Fruit fly (Drosophila melanogaster) whole organism, prepupa: ENCODE measurements around the gene CG15550.

Source experiments
- Blimp-1 ChIP-seq: fragments of 200-800 bp; sonication (Bioruptor generic); optimal IDR thresholded peaks from 3 replicates; lab custom pipeline; 2017; ENCODE audit warnings: missing biosample characterization, missing genetic modification characterization, mild to moderate bottlenecking, moderate library complexity, missing genetic modification reagents
- CG10669 ChIP-seq: fragments of 200-800 bp; sonication (Bioruptor generic); optimal IDR thresholded peaks from 3 replicates; lab custom pipeline; 2018; ENCODE audit warnings: missing biosample characterization, mild to moderate bottlenecking, missing genetic modification characterization, moderate library complexity
- CG11294 ChIP-seq: fragments of 200-800 bp; sonication (Bioruptor generic); IDR thresholded peaks from 2 replicates; pipeline ENCODE4 v1.3.6; 2022; ENCODE audit warnings: missing biosample characterization, missing genetic modification characterization
- CG11762 ChIP-seq: fragments of 200-800 bp; sonication (Bioruptor generic); optimal IDR thresholded peaks from 3 replicates; lab custom pipeline; 2016; ENCODE audit warnings: missing biosample characterization, missing genetic modification characterization; ENCODE audit not compliant: insufficient read depth
- CG15336 ChIP-seq: fragments of 200-800 bp; sonication (Bioruptor generic); IDR thresholded peaks from 2 replicates; pipeline ENCODE4 v1.3.6; 2022; ENCODE audit warnings: missing biosample characterization, missing genetic modification characterization
- CG1621 ChIP-seq: fragments of 200-800 bp; sonication (Bioruptor generic); optimal IDR thresholded peaks from 3 replicates; lab custom pipeline; 2018; ENCODE audit warnings: missing biosample characterization, mild to moderate bottlenecking, missing genetic modification characterization
- CG3032 ChIP-seq: fragments of 200-800 bp; optimal IDR thresholded peaks from 2 replicates; lab custom pipeline; 2019; ENCODE audit warnings: missing biosample characterization, mild to moderate bottlenecking, missing genetic modification characterization, moderate library complexity
- CG31627 ChIP-seq: fragments of 200-800 bp; sonication (Bioruptor generic); optimal IDR thresholded peaks from 3 replicates; lab custom pipeline; 2016; ENCODE audit warnings: missing biosample characterization, missing genetic modification characterization
- CG34406 ChIP-seq: fragments of 200-800 bp; sonication (Bioruptor generic); optimal IDR thresholded peaks from 3 replicates; lab custom pipeline; 2016; ENCODE audit warnings: missing biosample characterization, missing genetic modification characterization
- CG3919 ChIP-seq: fragments of 200-800 bp; sonication (Bioruptor generic); optimal IDR thresholded peaks from 3 replicates; lab custom pipeline; 2016; ENCODE audit warnings: missing biosample characterization, missing genetic modification characterization
- CG4318 ChIP-seq: fragments of 200-800 bp; sonication (Bioruptor generic); optimal IDR thresholded peaks from 3 replicates; lab custom pipeline; 2017; ENCODE audit warnings: missing biosample characterization, mild to moderate bottlenecking, missing genetic modification characterization
- CG6163 ChIP-seq: fragments of 200-800 bp; sonication (Bioruptor generic); IDR thresholded peaks from 3 replicates; pipeline ENCODE4 v1.3.6; 2022; ENCODE audit warnings: missing biosample characterization, missing genetic modification characterization
- CG6276 ChIP-seq: fragments of 200-800 bp; sonication (Bioruptor generic); optimal IDR thresholded peaks from 2 replicates; lab custom pipeline; 2017; ENCODE audit warnings: missing biosample characterization, mild to moderate bottlenecking, missing genetic modification characterization
- CG8632 ChIP-seq: fragments of 200-800 bp; sonication (Bioruptor generic); optimal IDR thresholded peaks from 3 replicates; lab custom pipeline; 2016; ENCODE audit warnings: missing biosample characterization, missing genetic modification characterization
- CG9139 ChIP-seq: fragments of 200-800 bp; sonication (Bioruptor generic); optimal IDR thresholded peaks from 3 replicates; lab custom pipeline; 2017; ENCODE audit warnings: missing biosample characterization, mild to moderate bottlenecking, missing genetic modification characterization
- Eip75B ChIP-seq: fragments of 200-800 bp; sonication (Bioruptor generic); optimal IDR thresholded peaks from 3 replicates; lab custom pipeline; 2016; ENCODE audit warnings: missing biosample characterization, missing genetic modification characterization
- Eip78C ChIP-seq: fragments of 200-800 bp; sonication (Bioruptor generic); peaks from one replicate; lab custom pipeline; 2016; ENCODE audit warnings: missing biosample characterization, missing genetic modification characterization
- Eip93F ChIP-seq: fragments of 200-800 bp; sonication (Bioruptor generic); optimal IDR thresholded peaks from 2 replicates; lab custom pipeline; 2016; ENCODE audit warnings: missing biosample characterization, mild to moderate bottlenecking, missing genetic modification characterization
- Gug ChIP-seq: fragments of 200-800 bp; sonication (Bioruptor generic); IDR thresholded peaks from 2 replicates; pipeline ENCODE4 v1.3.6; 2022; ENCODE audit warnings: missing biosample characterization, missing genetic modification characterization
- Hr39 ChIP-seq: fragments of 200-800 bp; sonication (Bioruptor generic); optimal IDR thresholded peaks from 2 replicates; lab custom pipeline; 2016; ENCODE audit warnings: missing biosample characterization, missing genetic modification characterization
- Lpt ChIP-seq: fragments of 200-800 bp; sonication (Bioruptor generic); optimal IDR thresholded peaks from 3 replicates; lab custom pipeline; 2016; ENCODE audit warnings: missing biosample characterization, missing genetic modification characterization
- Smox ChIP-seq: fragments of 200-800 bp; sonication (Bioruptor generic); optimal IDR thresholded peaks from 3 replicates; lab custom pipeline; 2016; ENCODE audit warnings: missing biosample characterization, missing genetic modification characterization
- Sox102F ChIP-seq: fragments of 200-800 bp; sonication (Bioruptor generic); optimal IDR thresholded peaks from 2 replicates; lab custom pipeline; 2016; ENCODE audit warnings: missing biosample characterization, mild to moderate bottlenecking, missing genetic modification characterization
- Sox14 ChIP-seq: fragments of 200-800 bp; sonication (Bioruptor generic); optimal IDR thresholded peaks from 3 replicates; lab custom pipeline; 2016; ENCODE audit warnings: missing biosample characterization, missing genetic modification characterization
- achi ChIP-seq: fragments of 200-800 bp; sonication (Bioruptor generic); optimal IDR thresholded peaks from 3 replicates; lab custom pipeline; 2016; ENCODE audit warnings: missing biosample characterization, missing genetic modification characterization
- fd85E ChIP-seq: fragments of 200-800 bp; sonication (Bioruptor generic); optimal IDR thresholded peaks from 3 replicates; lab custom pipeline; 2016; ENCODE audit warnings: missing biosample characterization, missing genetic modification characterization
- fkh ChIP-seq: fragments of 200-800 bp; sonication (Bioruptor generic); optimal IDR thresholded peaks from 3 replicates; lab custom pipeline; 2017; ENCODE audit warnings: missing biosample characterization, mild to moderate bottlenecking, missing genetic modification characterization, moderate library complexity
- net ChIP-seq: fragments of 200-800 bp; sonication (Bioruptor generic); optimal IDR thresholded peaks from 3 replicates; lab custom pipeline; 2016; ENCODE audit warnings: missing biosample characterization, missing genetic modification characterization
- svp ChIP-seq: fragments of 200-800 bp; sonication (Bioruptor generic); peaks from one replicate; lab custom pipeline; 2016; ENCODE audit warnings: missing biosample characterization, missing genetic modification characterization
- topi ChIP-seq: fragments of 200-800 bp; sonication (Bioruptor generic); optimal IDR thresholded peaks from 3 replicates; lab custom pipeline; 2016; ENCODE audit warnings: missing biosample characterization, missing genetic modification characterization
- vri ChIP-seq: fragments of 200-800 bp; sonication (Bioruptor generic); optimal IDR thresholded peaks from 3 replicates; lab custom pipeline; 2016; ENCODE audit warnings: missing biosample characterization, mild to moderate bottlenecking, missing genetic modification characterization

Gene CG15550

DNA sequence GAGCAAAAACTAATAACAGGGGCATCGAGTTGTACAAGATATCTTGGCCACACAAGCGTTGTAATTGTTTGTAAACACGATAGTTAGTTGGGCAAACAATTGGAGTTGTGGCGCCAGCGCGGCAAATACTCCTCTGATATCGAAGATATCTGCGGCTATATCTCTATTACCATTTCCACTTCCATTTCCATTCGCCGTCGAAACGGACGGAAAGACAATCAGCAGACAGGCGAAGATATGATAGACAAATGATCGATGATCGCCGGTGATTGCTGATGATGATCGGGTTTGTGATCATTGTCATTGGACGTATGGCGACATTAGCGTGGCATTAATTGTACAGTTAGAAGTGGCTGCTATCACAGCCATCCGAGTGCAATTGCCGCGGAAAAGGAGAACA lies 11.5 kb downstream of the CG15550 start:
- TF ChIP-seq Lpt (GFP tag; lab: Kevin White, UChicago) (no peak), fkh (GFP tag; lab: Kevin White, UChicago) (peak; percentile 45)

DNA sequence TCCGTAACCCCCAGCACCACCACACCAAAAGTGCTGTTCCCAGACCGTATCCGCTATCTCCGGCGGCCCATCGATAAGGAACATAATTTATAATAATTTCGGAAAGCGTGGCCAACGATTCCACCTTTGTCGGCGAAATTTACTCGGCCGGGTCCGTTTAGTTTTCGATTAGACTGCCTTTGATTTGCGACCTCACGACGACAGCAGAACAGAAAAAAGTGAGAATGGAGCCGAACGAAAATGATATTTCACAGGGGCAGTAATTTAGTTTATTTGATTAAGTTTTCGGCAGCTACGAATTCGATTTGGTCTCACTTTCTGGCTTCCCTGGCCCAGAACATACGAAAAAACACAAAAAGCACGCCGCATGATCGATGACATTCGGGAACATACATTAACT lies 13.3 kb downstream of the CG15550 start:
- no peak for TF ChIP-seq Gug (GFP tag; lab: Robert Waterston, UW)
- no peak for TF ChIP-seq topi (GFP tag; lab: Kevin White, UChicago)
- no peak for TF ChIP-seq Blimp-1 (GFP tag; lab: Kevin White, UChicago)
- no peak for TF ChIP-seq CG34406 (GFP tag; lab: Kevin White, UChicago)
- TF ChIP-seq vri (GFP tag; lab: Kevin White, UChicago) = no peak
- no peak for TF ChIP-seq achi (GFP tag; lab: Kevin White, UChicago)
- no peak for TF ChIP-seq Hr39 (GFP tag; lab: Kevin White, UChicago)
- no peak for TF ChIP-seq CG8632 (GFP tag; lab: Kevin White, UChicago)
- TF ChIP-seq CG9139 (GFP tag; lab: Kevin White, UChicago) = no peak
- TF ChIP-seq CG6276 = no peak
- TF ChIP-seq Eip78C (GFP tag; lab: Kevin White, UChicago) = no peak
- no peak for TF ChIP-seq CG3919 (GFP tag; lab: Kevin White, UChicago)
- TF ChIP-seq CG3032 (tag; lab: Kevin White, UChicago) = no peak
- no peak for TF ChIP-seq CG10669 (GFP tag; lab: Kevin White, UChicago)

DNA sequence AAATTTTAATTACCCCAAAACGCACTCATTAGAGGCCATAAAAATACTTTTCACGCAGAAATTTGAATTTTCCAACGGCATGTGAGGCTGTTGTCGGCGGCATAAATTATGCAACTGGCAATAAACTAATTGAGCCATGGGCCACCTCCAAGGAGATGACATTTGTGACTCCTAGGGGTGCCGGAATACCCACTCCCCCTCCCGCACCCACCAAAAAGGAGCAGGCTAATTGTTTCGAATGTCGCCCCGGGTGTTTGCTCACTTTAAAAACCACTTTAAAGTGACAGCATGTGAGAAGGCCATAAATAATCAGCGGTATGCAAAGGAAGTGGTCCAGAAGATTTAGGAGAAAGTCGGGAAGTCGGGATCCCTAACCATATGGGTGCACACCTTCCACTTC lies 14.5 kb downstream of the CG15550 start:
- TF ChIP-seq topi (GFP tag; lab: Kevin White, UChicago) (no peak), Gug (GFP tag; lab: Robert Waterston, UW) (no peak), net (GFP tag; lab: Kevin White, UChicago) (no peak), CG10669 (GFP tag; lab: Kevin White, UChicago) (no peak)

DNA sequence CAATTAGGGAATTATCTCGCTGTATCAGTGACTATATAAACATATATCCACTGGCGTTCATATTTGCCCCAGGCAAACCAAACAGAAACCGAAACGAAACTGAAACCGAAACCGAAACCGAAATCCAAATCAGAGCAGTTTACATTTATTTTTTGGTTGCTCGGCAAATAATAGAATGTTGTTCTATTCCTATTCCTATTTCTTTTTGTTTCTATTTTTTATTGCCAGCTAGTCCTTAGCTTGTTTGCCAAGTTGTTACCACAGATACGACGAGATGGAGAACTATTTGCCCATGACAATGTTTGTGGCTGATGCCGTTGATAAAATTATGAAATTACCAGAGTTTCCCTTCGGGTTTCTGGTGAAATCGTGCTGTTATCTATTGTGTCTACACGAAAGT lies 18.0 kb downstream of the CG15550 start:
- TF ChIP-seq Eip78C (GFP tag; lab: Kevin White, UChicago) (no peak), Sox102F (GFP tag; lab: Kevin White, UChicago) (no peak), CG31627 (GFP tag; lab: Kevin White, UChicago) (no peak), CG3032 (tag; lab: Kevin White, UChicago) (no peak), CG6163 (GFP tag; lab: Robert Waterston, UW) (no peak), fkh (GFP tag; lab: Kevin White, UChicago) (peak; percentile 89), achi (GFP tag; lab: Kevin White, UChicago) (no peak), CG4318 (no peak), svp (GFP tag; lab: Kevin White, UChicago) (peak; percentile 24)

DNA sequence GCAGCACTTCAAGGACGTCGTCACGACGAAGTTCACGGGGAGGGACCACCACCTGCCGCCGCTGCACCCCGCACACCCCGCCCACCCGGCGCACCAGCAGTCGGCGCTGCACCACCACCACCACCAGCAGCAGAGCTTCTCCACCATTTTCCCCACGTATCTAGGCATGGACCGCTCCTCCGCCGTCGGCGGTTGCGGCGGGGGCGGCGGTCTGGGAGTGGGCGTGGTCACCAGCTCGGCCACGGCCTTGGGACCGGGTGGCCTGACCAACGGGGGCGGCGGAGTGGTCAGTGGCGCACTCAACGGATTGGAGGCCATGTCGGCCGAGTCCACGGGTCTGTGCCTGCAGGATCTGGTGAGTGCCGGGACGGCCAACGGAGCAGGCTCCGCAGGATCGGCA lies 20.9 kb downstream of the CG15550 start:
- no peak for TF ChIP-seq CG15336
- no peak for TF ChIP-seq Smox (GFP tag; lab: Kevin White, UChicago)
- TF ChIP-seq CG11762 (GFP tag; lab: Kevin White, UChicago) = no peak
- TF ChIP-seq, all 60 proteins: peak for 0

DNA sequence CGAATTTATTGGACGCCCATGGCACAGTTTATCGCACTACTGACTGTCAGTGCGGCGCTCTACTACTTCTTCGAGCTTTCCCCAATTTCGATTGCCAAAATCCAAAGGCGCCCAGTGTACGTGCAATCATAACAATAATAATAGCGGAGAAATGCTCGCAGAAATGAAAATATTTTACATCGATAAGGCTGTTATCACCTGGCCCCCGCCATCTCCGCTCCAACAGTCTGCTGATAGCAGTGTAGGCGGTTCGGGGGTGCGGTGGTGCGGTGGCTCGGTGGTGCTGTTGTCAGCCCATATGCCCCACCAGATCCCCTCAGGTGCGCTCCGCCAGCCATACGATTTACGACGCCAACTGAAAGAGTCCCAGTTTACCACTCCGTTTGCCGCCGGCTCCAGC lies 21.7 kb downstream of the CG15550 start:
- TF ChIP-seq CG11294 (GFP tag; lab: Robert Waterston, UW) = no peak
- 0 out of 3 replicates have a peak, but pooled peaks have one; percentile 30 for TF ChIP-seq CG6163 (GFP tag; lab: Robert Waterston, UW)
- peak; percentile 77 for TF ChIP-seq fkh (GFP tag; lab: Kevin White, UChicago)
- TF ChIP-seq, all 60 proteins: peak for 2

DNA sequence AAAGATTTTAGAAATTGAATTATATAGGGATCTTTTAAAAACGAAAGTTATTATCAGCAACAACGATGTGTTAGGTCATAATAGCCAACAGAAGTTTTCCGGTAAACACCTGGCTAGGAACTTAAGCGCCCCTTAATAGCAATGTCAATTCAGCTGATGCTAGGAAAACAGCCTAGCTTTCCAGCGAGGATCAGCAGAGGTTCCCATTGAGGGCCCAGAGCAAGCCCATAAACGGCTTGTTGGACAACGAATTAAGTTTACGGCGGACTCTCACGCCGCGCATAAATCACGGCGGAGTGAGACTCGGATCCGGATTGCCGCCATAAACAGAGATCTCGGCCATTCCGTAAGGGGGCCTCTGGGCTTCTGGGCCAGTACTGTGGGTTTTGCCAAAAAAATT lies 23.2 kb downstream of the CG15550 start:
- TF ChIP-seq fd85E (no peak), CG6163 (GFP tag; lab: Robert Waterston, UW) (0 out of 3 replicates have a peak, but pooled peaks have one; percentile 13)

DNA sequence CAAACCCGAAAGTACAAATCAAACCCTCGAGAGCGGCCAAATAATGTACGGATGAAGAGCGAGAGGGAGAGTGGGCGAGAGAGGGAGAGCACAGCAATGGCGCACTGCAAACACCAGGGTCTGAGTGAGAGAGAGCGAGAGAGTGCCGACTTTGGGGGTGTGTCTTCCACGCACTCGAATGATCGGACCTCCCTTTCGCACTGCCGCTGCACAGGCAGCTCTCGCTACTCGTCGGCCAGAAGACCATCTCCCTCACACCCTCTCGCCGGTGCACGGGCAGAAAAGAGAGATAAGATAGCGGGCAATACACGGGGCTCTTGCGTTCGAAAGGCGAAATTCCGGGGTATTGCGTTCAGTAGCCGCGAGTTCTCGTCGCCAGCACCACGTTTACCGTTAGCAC lies 24.5 kb downstream of the CG15550 start, which contains the start of gene Ptx1:
TSS of gene Ptx1 (plus strand) at position 353 of the 400 bp plus-strand sequence.
- TF ChIP-seq fkh (GFP tag; lab: Kevin White, UChicago) (peak; percentile 95), CG6163 (GFP tag; lab: Robert Waterston, UW) (peak; percentile 57), CG3919 (GFP tag; lab: Kevin White, UChicago) (peak; percentile 21), Eip75B (GFP tag; lab: Kevin White, UChicago) (no peak), CG1621 (tag; lab: Kevin White, UChicago) (peak; percentile 58), Eip93F (GFP tag; lab: Kevin White, UChicago) (no peak), svp (GFP tag; lab: Kevin White, UChicago) (peak; percentile 57), Sox14 (GFP tag; lab: Kevin White, UChicago) (peak; percentile 31)
